Worm (Caenorhabditis elegans): ENCODE measurements around the gene F56H9.9.

F56H9.9 gene

DNA sequence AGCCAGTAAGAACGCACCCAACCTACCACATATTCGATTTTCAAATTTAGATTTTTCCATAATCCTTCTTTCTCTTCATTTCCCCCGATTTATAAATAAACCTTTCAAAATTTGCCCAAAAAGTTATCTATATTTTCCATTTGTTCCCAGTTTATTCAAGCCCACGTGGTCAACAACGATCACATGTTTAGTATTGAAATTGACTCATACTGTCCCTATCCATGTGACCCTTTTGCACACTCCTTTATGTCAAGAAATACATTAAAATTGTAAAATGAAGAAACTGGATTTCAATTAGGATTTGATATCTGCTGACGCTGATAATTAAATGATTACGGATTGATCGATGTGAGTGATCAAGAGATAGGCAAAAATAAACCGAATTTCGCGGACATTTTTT, 10.9 kb upstream of the F56H9.9 start:
- TF ChIP-seq ceh-43 (GFP tag; optimal IDR thresholded peaks at IDR 0.05) (no peak), unc-120 (tag; optimal IDR thresholded peaks at IDR 0.05; ENCODE audit: poor library complexity, severe bottlenecking) (no peak), ces-1 (GFP tag; optimal IDR thresholded peaks at IDR 0.05) (no peak), snpc-4 (tag; optimal IDR thresholded peaks at IDR 0.05) (no peak), blmp-1 (tag; optimal IDR thresholded peaks at IDR 0.05) (no peak), ceh-39 (tag; optimal IDR thresholded peaks at IDR 0.05) (no peak), unc-39 (tag; optimal IDR thresholded peaks at IDR 0.05) (no peak), hlh-1 (tag; optimal IDR thresholded peaks at IDR 0.05) (no peak), sptf-1 (tag; optimal IDR thresholded peaks at IDR 0.05) (no peak), M03D4.4 (tag; optimal IDR thresholded peaks at IDR 0.05) (no peak), lsy-2 (tag; optimal IDR thresholded peaks at IDR 0.05) (no peak)

DNA sequence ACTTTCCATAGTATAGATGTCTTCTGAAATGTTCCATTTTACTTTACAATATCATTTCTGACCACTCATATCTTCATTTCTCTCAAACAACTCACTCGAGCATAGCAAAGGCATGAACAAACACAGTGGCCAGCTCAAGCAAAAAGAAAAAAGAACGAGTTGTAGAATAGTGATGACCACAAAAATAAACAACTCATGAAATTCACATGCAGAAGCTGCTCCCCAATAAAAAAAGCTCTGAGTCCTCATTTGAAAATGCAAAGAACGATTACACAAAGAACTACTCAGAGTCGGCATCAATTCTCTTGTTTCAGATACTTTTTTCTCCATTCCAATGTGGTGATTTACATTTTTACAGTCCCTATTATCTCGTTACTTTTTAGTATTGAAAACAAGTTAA, 10.5 kb upstream of the F56H9.9 start:
- TF ChIP-seq unc-120 (tag; optimal IDR thresholded peaks at IDR 0.05; ENCODE audit: poor library complexity, severe bottlenecking) (no peak), ceh-39 (tag; optimal IDR thresholded peaks at IDR 0.05) (no peak), sptf-1 (tag; optimal IDR thresholded peaks at IDR 0.05) (no peak), lin-32 (GFP tag; optimal IDR thresholded peaks at IDR 0.05) (no peak)

DNA sequence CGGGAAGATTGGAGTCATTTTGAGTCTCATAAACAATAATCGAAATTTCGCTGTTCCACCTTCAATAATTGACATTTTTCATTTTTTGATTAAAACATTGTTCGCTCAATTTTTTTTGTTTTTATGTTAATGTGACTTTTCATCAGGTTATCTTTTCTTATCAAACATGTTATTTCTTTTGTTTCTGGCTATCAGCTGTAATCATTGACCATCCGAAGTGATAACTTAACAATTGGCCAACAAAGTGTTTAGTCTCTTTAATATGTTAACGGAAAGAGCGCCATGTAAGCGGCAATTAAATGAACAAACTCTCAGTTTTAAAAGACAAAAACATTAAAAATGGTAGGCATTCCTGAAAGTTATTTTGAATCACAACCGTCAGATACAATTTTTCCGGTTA, 9.8 kb upstream of the F56H9.9 start:
- TF ChIP-seq snpc-4 (tag; optimal IDR thresholded peaks at IDR 0.05): no peak
- TF ChIP-seq mls-2 (tag; optimal IDR thresholded peaks at IDR 0.05): no peak
- no peak for TF ChIP-seq ces-1 (GFP tag; optimal IDR thresholded peaks at IDR 0.05)
- no peak for TF ChIP-seq M03D4.4 (tag; optimal IDR thresholded peaks at IDR 0.05)
- TF ChIP-seq mep-1 (tag; optimal IDR thresholded peaks at IDR 0.05): no peak

DNA sequence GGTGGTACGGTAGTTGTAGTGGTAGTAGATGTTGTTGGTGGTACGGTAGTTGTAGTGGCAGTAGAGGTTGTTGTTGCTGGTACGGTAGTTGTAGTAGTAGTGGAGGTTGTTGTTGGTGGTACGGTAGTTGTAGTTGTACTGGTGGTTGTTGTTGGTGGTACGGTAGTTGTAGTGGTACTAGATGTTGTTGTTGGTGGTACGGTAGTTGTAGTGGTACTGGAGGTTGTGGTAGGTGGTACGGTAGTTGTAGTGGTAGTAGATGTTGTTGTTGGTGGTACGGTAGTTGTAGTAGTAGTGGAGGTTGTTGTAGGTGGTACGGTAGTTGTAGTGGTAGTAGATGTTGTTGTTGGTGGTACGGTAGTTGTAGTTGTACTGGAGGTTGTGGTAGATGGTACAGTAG, 8.8 kb upstream of the F56H9.9 start:
- TF ChIP-seq flh-1 (GFP tag; optimal IDR thresholded peaks at IDR 0.05): peak; percentile 19
- TF ChIP-seq lin-32 (GFP tag; optimal IDR thresholded peaks at IDR 0.05): no peak

DNA sequence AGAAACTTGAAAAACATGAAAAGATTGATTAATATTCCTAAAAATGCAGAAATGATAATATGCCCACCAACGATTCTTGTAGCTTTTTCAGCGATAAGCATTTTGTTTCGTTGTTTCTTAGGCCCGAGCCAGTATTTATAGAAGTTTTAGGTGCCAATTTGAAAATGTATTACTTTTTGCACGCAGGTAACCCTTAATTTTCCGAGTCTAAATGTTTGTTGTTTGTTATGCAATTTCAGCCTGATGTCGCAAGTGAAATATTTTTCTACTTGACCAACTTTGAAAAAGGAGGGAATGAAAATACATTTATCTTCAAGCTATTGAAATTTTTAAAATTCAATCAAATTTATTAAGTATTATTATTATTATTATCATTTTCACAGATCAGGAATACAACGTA, 7.8 kb upstream of the F56H9.9 start, which contains the start of gene srx-113:
TSS of gene srx-113 (minus strand) at position 101 of the 400 bp plus-strand sequence.
- TF ChIP-seq nhr-76 (tag; optimal IDR thresholded peaks at IDR 0.05) (no peak), zip-8 (tag; optimal IDR thresholded peaks at IDR 0.05) (no peak), drap-1 (GFP tag; optimal IDR thresholded peaks at IDR 0.05) (no peak), ztf-11 (tag; optimal IDR thresholded peaks at IDR 0.05) (no peak), nhr-2 (tag; optimal IDR thresholded peaks at IDR 0.05) (no peak), nhr-237 (tag; optimal IDR thresholded peaks at IDR 0.05) (no peak), hlh-1 (tag; optimal IDR thresholded peaks at IDR 0.05) (no peak), cnd-1 (tag; optimal IDR thresholded peaks at IDR 0.05) (no peak), bed-3 (GFP tag; optimal IDR thresholded peaks at IDR 0.05) (no peak), unc-120 (tag; optimal IDR thresholded peaks at IDR 0.05; ENCODE audit: poor library complexity, severe bottlenecking) (no peak), lin-13 (tag; optimal IDR thresholded peaks at IDR 0.05) (no peak), M03D4.4 (tag; optimal IDR thresholded peaks at IDR 0.05) (no peak), elt-3 (tag; optimal IDR thresholded peaks at IDR 0.05) (no peak), sptf-1 (tag; optimal IDR thresholded peaks at IDR 0.05) (no peak), lin-32 (GFP tag; optimal IDR thresholded peaks at IDR 0.05) (no peak), ham-2 (GFP tag; optimal IDR thresholded peaks at IDR 0.05) (no peak)

DNA sequence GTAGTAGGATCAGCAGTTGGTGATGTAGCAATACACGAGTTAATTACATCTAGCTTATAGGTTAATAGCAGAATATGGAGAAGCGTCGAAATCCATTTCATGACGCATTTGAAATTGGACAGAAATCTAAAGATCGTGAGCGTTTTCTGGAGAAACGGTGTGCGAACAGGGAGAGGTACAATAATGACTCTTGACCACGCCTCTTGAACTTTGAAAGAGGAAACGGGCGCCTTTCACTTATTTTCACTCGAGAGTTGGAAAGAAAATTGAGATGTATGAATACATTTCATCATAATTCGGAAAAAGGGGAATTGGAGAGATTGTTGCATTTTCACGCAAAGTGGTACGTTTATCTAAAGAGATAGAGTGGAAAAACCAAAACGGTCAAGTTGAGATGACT, 5.5 kb upstream of the F56H9.9 start, which contains the start of gene F56H9.6:
TSS of gene F56H9.6 (minus strand) at position 101 of the 400 bp plus-strand sequence.
- no peak for TF ChIP-seq hlh-1 (tag; optimal IDR thresholded peaks at IDR 0.05)
- TF ChIP-seq lin-13 (tag; optimal IDR thresholded peaks at IDR 0.05): no peak
- no peak for TF ChIP-seq ces-1 (GFP tag; optimal IDR thresholded peaks at IDR 0.05)
- no peak for TF ChIP-seq ztf-11 (tag; optimal IDR thresholded peaks at IDR 0.05)
- no peak for TF ChIP-seq sptf-1 (tag; optimal IDR thresholded peaks at IDR 0.05)
- no peak for TF ChIP-seq unc-39 (tag; optimal IDR thresholded peaks at IDR 0.05)
- TF ChIP-seq pha-4 (tag; optimal IDR thresholded peaks at IDR 0.05): no peak
- no peak for TF ChIP-seq nhr-12 (tag; optimal IDR thresholded peaks at IDR 0.05)
- TF ChIP-seq mep-1 (tag; optimal IDR thresholded peaks at IDR 0.05): no peak
- no peak for TF ChIP-seq nhr-2 (tag; optimal IDR thresholded peaks at IDR 0.05)
- TF ChIP-seq M03D4.4 (tag; optimal IDR thresholded peaks at IDR 0.05): no peak
- TF ChIP-seq lin-32 (GFP tag; optimal IDR thresholded peaks at IDR 0.05): no peak
- TF ChIP-seq ceh-83 (GFP tag; optimal IDR thresholded peaks at IDR 0.05): no peak
- no peak for TF ChIP-seq ham-2 (GFP tag; optimal IDR thresholded peaks at IDR 0.05)
- TF ChIP-seq ceh-39 (tag; optimal IDR thresholded peaks at IDR 0.05): no peak
